Fruit fly (Drosophila melanogaster): Measurements from ENCODE around the gene Noc1.

Noc1 gene

DNA sequence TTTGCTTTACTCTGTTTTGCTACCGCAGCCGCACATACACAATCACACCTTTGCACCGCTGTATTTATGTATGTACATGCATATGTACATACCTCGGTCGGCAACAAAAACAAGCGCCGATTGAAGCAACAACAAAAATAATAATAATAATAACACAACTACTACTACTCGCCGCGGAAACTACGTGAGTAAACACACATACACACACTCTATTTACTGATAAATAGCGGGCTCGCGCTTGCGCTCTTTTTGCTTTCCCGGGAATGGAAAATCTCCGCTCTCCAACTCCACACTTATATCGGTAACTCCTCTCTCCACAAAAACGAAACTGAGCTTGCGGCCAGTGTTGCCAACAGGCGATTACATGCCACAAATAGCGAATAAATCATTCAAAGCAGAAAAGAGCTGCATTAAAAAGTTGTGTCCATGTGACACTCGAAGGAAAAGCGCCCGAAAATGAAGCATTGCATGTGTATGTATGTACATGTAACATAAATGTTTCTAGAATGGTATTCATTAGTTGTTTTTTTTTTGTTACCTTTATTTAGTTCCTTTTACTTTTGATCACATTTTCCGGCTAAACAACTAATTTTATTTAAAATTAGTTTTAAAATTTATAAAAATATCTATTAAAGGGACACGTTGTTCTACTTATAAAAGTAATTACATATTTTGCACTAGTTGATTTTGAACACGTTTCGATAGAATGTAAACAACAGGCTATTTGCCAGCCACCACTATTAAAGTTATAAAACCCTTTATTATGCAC is 44.2 kb downstream of the Noc1 start (continued):
- TF ChIP-seq croc (GFP tag; conservative IDR thresholded peaks at IDR 0.05) (no peak), chm (GFP tag; IDR thresholded peaks at IDR 0.05) (no peak; the same call in none of the 2 replicates), tin (GFP tag; optimal IDR thresholded peaks at IDR 0.05) (no peak), dmrt11E (tag; optimal IDR thresholded peaks at IDR 0.05) (peak; percentile 44), h (optimal IDR thresholded peaks at IDR 0.05) (no peak), kni (GFP tag; optimal IDR thresholded peaks at IDR 0.05) (peak; percentile 99), CG4707 (GFP tag; optimal IDR thresholded peaks at IDR 0.05) (peak; percentile 72), Deaf1 (tag; optimal IDR thresholded peaks at IDR 0.05) (peak; percentile 65), CG7987 (GFP tag; optimal IDR thresholded peaks at IDR 0.05) (peak; percentile 89), ttk (GFP tag; IDR thresholded peaks at IDR 0.05) (no peak), sens (GFP tag) (peak; percentile 87), lmd (GFP tag; IDR thresholded peaks at IDR 0.05) (no peak; the same call in 1 of the 2 replicates), btn (GFP tag; optimal IDR thresholded peaks at IDR 0.05) (peak; percentile 25), Lpt (GFP tag; optimal IDR thresholded peaks at IDR 0.05) (no peak), CG2889 (GFP tag; IDR thresholded peaks at IDR 0.05) (no peak), row (GFP tag; IDR thresholded peaks at IDR 0.05) (peak; percentile 43), CG4730 (GFP tag; IDR thresholded peaks at IDR 0.05) (no peak), Aef1 (GFP tag; IDR thresholded peaks at IDR 0.05) (peak; percentile 50; the same call in 1 of the 3 replicates), CG3847 (GFP tag; IDR thresholded peaks at IDR 0.05) (peak; percentile 54), CG4282 (GFP tag; optimal IDR thresholded peaks at IDR 0.05) (peak; percentile 24), Bdp1 (GFP tag; optimal IDR thresholded peaks at IDR 0.05) (peak; percentile 4), CG4424 (GFP tag; optimal IDR thresholded peaks at IDR 0.05) (peak; percentile 12), dm (GFP tag; optimal IDR thresholded peaks at IDR 0.05) (peak; percentile 62), slou (GFP tag; optimal IDR thresholded peaks at IDR 0.05) (peak; percentile 22), D (optimal IDR thresholded peaks at IDR 0.05) (no peak), D (GFP tag; optimal IDR thresholded peaks at IDR 0.05) (peak; percentile 61), CTCF (GFP tag; optimal IDR thresholded peaks at IDR 0.05) (peak; percentile 6), CG2129 (GFP tag; IDR thresholded peaks at IDR 0.05; ENCODE audit: partially characterized antibody) (no peak), insv (GFP tag; optimal IDR thresholded peaks at IDR 0.05) (peak in 1 of 2 experiments; percentile 78), E2f1 (GFP tag; IDR thresholded peaks at IDR 0.05) (no peak; the same call in 1 of the 2 replicates), Spps (tag; optimal IDR thresholded peaks at IDR 0.05) (peak; percentile 44), lola (GFP tag; optimal IDR thresholded peaks at IDR 0.05) (peak in 1 of 3 experiments; percentile 18), gfzf (GFP tag; optimal IDR thresholded peaks at IDR 0.05) (no peak), CG5245 (GFP tag; optimal IDR thresholded peaks at IDR 0.05) (peak; percentile 45), CG8765 (GFP tag; IDR thresholded peaks at IDR 0.05) (no peak), CG7372 (GFP tag; IDR thresholded peaks at IDR 0.05) (no peak), knrl (GFP tag; IDR thresholded peaks at IDR 0.05; ENCODE audit: partially characterized antibody) (no peak), ash1 (GFP tag; optimal IDR thresholded peaks at IDR 0.05) (peak; percentile 79), sna (GFP tag; IDR thresholded peaks at IDR 0.05; ENCODE audit: partially characterized antibody) (no peak), abd-A (tag; optimal IDR thresholded peaks at IDR 0.05) (peak; percentile 98), ro (GFP tag; IDR thresholded peaks at IDR 0.05) (no peak), bsh (GFP tag; optimal IDR thresholded peaks at IDR 0.05) (peak; percentile 52 to 66), Hr51 (GFP tag; optimal IDR thresholded peaks at IDR 0.05) (peak; percentile 48 to 76), Sox100B (GFP tag; optimal IDR thresholded peaks at IDR 0.05) (peak; percentile 72), nom (GFP tag; optimal IDR thresholded peaks at IDR 0.05) (peak; percentile 73), CG33213 (GFP tag; optimal IDR thresholded peaks at IDR 0.05) (peak; percentile 70), pzg (GFP tag; optimal IDR thresholded peaks at IDR 0.05) (peak; percentile 14), HLH3B (GFP tag; IDR thresholded peaks at IDR 0.05) (peak; percentile 33; the same call in 1 of the 2 replicates), CG10959 (GFP tag; IDR thresholded peaks at IDR 0.05) (no peak), psq (GFP tag; optimal IDR thresholded peaks at IDR 0.05) (peak; percentile 67)
